Worm (Caenorhabditis elegans) whole organism, young adult: ENCODE measurements around the gene cpg-4.
A peak's percentile ranks its signal among the peaks of the same experiment; 100 is the strongest.

ENCODE experiments used
- C06A6.2 ChIP-seq: fragments of 200-800 bp; sonication (Bioruptor generic); conservative IDR thresholded peaks from 2 replicates; pipeline ENCODE4 v1.3.6; 2022; ENCODE audit warnings: missing genetic modification characterization, missing compliant biosample characterization
- C17E4.6 ChIP-seq: fragments of 200-800 bp; sonication (Bioruptor generic); IDR thresholded peaks from 2 replicates; pipeline ENCODE4 v1.3.6; 2022; ENCODE audit warnings: missing genetic modification reagents, missing genetic modification characterization, missing compliant biosample characterization
- D2030.7 ChIP-seq: fragments of 200-800 bp; sonication (Bioruptor generic); IDR thresholded peaks from 2 replicates; pipeline ENCODE4 v1.3.6; 2022; ENCODE audit warnings: missing genetic modification reagents, missing genetic modification characterization, missing compliant biosample characterization
- F22D6.2 ChIP-seq: sonication (generic microtip); optimal IDR thresholded peaks from 2 replicates; lab custom pipeline; 2016; ENCODE audit warnings: mild to moderate bottlenecking, missing genetic modification characterization, missing compliant biosample characterization
- F23B12.7 ChIP-seq: sonication (generic microtip); optimal IDR thresholded peaks from 2 replicates; lab custom pipeline; 2017; ENCODE audit warnings: missing genetic modification characterization, mild to moderate bottlenecking, missing compliant biosample characterization, antibody characterized with exemption, moderate library complexity; ENCODE audit not compliant: insufficient read depth
- F39B2.1 ChIP-seq: fragments of 200-800 bp; sonication (Bioruptor generic); IDR thresholded peaks from 2 replicates; pipeline ENCODE4 v1.3.6; 2022; ENCODE audit warnings: missing genetic modification reagents, missing genetic modification characterization, missing compliant biosample characterization
- F49E8.2 ChIP-seq: sonication (generic microtip); optimal IDR thresholded peaks from 3 replicates; lab custom pipeline; 2017; ENCODE audit warnings: missing genetic modification characterization, mild to moderate bottlenecking, missing compliant biosample characterization, antibody characterized with exemption, moderate library complexity; ENCODE audit not compliant: insufficient read depth
- F57C9.4 ChIP-seq: sonication (generic microtip); optimal IDR thresholded peaks from 2 replicates; lab custom pipeline; 2017; ENCODE audit warnings: mild to moderate bottlenecking, missing genetic modification characterization, missing compliant biosample characterization
- K11D2.4 ChIP-seq: fragments of 200-800 bp; sonication (Bioruptor generic); IDR thresholded peaks from 2 replicates; pipeline ENCODE4 v1.3.6; 2022; ENCODE audit warnings: missing genetic modification reagents, missing genetic modification characterization, missing compliant biosample characterization
- T07F8.4 ChIP-seq: sonication (generic microtip); optimal IDR thresholded peaks from 2 replicates; lab custom pipeline; 2016; ENCODE audit warnings: mild to moderate bottlenecking, missing genetic modification characterization, moderate library complexity, missing compliant biosample characterization
- Y53G8AR.9 ChIP-seq: fragments of 200-800 bp; sonication (Bioruptor generic); conservative IDR thresholded peaks from 2 replicates; pipeline ENCODE4 v1.3.6; 2022; ENCODE audit warnings: missing genetic modification reagents, missing genetic modification characterization, missing compliant biosample characterization
- Y67H2A.10 ChIP-seq: fragments of 200-800 bp; sonication (Bioruptor generic); conservative IDR thresholded peaks from 2 replicates; pipeline ENCODE4 v1.3.6; 2022; ENCODE audit warnings: missing genetic modification reagents, missing genetic modification characterization, missing compliant biosample characterization
- Y79H2A.3 ChIP-seq: fragments of 200-800 bp; sonication (Bioruptor generic); conservative IDR thresholded peaks from 2 replicates; pipeline ENCODE4 v1.3.6; 2022; ENCODE audit warnings: missing genetic modification reagents, missing genetic modification characterization, missing compliant biosample characterization
- akir-1 ChIP-seq: fragments of 200-800 bp; sonication (Bioruptor generic); optimal IDR thresholded peaks from 2 replicates; lab custom pipeline; 2018; ENCODE audit warnings: mild to moderate bottlenecking, missing genetic modification characterization, moderate library complexity, missing compliant biosample characterization
- attf-3 ChIP-seq: fragments of 200-800 bp; sonication (Bioruptor generic); conservative IDR thresholded peaks from 2 replicates; pipeline ENCODE4 v1.3.6; 2022; ENCODE audit warnings: missing genetic modification reagents, missing genetic modification characterization, missing compliant biosample characterization
- attf-5 ChIP-seq: fragments of 200-800 bp; sonication (Bioruptor generic); optimal IDR thresholded peaks from 2 replicates; lab custom pipeline; 2018; ENCODE audit warnings: mild to moderate bottlenecking, missing genetic modification characterization, missing compliant biosample characterization
- ceh-100 ChIP-seq: fragments of 200-800 bp; sonication (Bioruptor generic); IDR thresholded peaks from 2 replicates; pipeline ENCODE4 v1.3.6; 2022; ENCODE audit warnings: missing genetic modification reagents, missing genetic modification characterization, missing compliant biosample characterization
- ceh-40 ChIP-seq: fragments of 200-800 bp; sonication (Bioruptor generic); IDR thresholded peaks from 2 replicates; pipeline ENCODE4 v1.3.6; 2022; ENCODE audit warnings: missing genetic modification characterization, missing compliant biosample characterization
- dpl-1 ChIP-seq: fragments of 150-350 bp; optimal IDR thresholded peaks from 2 replicates; lab custom pipeline; 2014; ENCODE audit warnings: missing biosample characterization, missing genetic modification reagents, missing genetic modification characterization
- egl-44 ChIP-seq: fragments of 200-800 bp; sonication (Bioruptor generic); IDR thresholded peaks from 2 replicates; pipeline ENCODE4 v1.3.6; 2022; ENCODE audit warnings: missing genetic modification reagents, missing genetic modification characterization, missing compliant biosample characterization
- egrh-3 ChIP-seq: fragments of 200-800 bp; sonication (Bioruptor generic); IDR thresholded peaks from 2 replicates; pipeline ENCODE4 v1.3.6; 2022; ENCODE audit warnings: missing genetic modification reagents, missing genetic modification characterization, missing compliant biosample characterization
- ekl-4 ChIP-seq: fragments of 200-800 bp; sonication (Bioruptor generic); IDR thresholded peaks from 2 replicates; pipeline ENCODE4 v1.3.6; 2022; ENCODE audit warnings: missing genetic modification reagents, missing genetic modification characterization, missing compliant biosample characterization
- ets-4 ChIP-seq: fragments of 200-800 bp; sonication (Bioruptor generic); optimal IDR thresholded peaks from 2 replicates; lab custom pipeline; 2018; ENCODE audit warnings: mild to moderate bottlenecking, missing genetic modification characterization, missing compliant biosample characterization
- fkh-3 ChIP-seq: sonication (generic microtip); optimal IDR thresholded peaks from 2 replicates; lab custom pipeline; 2016; ENCODE audit warnings: mild to moderate bottlenecking, missing genetic modification characterization, missing compliant biosample characterization
- gei-17 ChIP-seq: fragments of 200-800 bp; sonication (Bioruptor generic); optimal IDR thresholded peaks from 2 replicates; lab custom pipeline; 2018; ENCODE audit warnings: mild to moderate bottlenecking, missing genetic modification characterization, missing compliant biosample characterization
- hsf-1 ChIP-seq: fragments of 200-800 bp; sonication (Bioruptor generic); IDR thresholded peaks from 2 replicates; pipeline ENCODE4 v1.3.6; 2022; ENCODE audit warnings: missing genetic modification reagents, missing genetic modification characterization, missing compliant biosample characterization
- lin-26 ChIP-seq: fragments of 200-800 bp; sonication (Bioruptor generic); IDR thresholded peaks from 2 replicates; pipeline ENCODE4 v1.3.6; 2022; ENCODE audit warnings: missing genetic modification reagents, missing genetic modification characterization, missing compliant biosample characterization
- lin-40 ChIP-seq: sonication (generic microtip); optimal IDR thresholded peaks from 2 replicates; lab custom pipeline; 2016; ENCODE audit warnings: missing genetic modification characterization, mild to moderate bottlenecking, missing compliant biosample characterization, missing genotype, missing genetic modification reagents
- lir-1 ChIP-seq: fragments of 200-800 bp; sonication (Bioruptor generic); conservative IDR thresholded peaks from 2 replicates; pipeline ENCODE4 v1.3.6; 2022; ENCODE audit warnings: missing genetic modification reagents, missing genetic modification characterization, missing compliant biosample characterization
- lsl-1 ChIP-seq: fragments of 200-800 bp; sonication (Bioruptor generic); optimal IDR thresholded peaks from 2 replicates; lab custom pipeline; 2018; ENCODE audit warnings: mild to moderate bottlenecking, missing genetic modification characterization, moderate library complexity, missing compliant biosample characterization
- madf-3 ChIP-seq: fragments of 200-800 bp; sonication (Bioruptor generic); IDR thresholded peaks from 2 replicates; pipeline ENCODE4 v1.3.6; 2022; ENCODE audit warnings: missing genetic modification reagents, missing genetic modification characterization, missing compliant biosample characterization
- madf-8 ChIP-seq: fragments of 200-800 bp; sonication (Bioruptor generic); conservative IDR thresholded peaks from 2 replicates; pipeline ENCODE4 v1.3.6; 2022; ENCODE audit warnings: missing genetic modification reagents, missing genetic modification characterization, missing compliant biosample characterization
- mcd-1 ChIP-seq: fragments of 200-800 bp; sonication (Bioruptor generic); IDR thresholded peaks from 2 replicates; pipeline ENCODE4 v1.3.6; 2022; ENCODE audit warnings: missing genetic modification reagents, missing genetic modification characterization, missing compliant biosample characterization
- nfyb-1 ChIP-seq: fragments of 200-800 bp; sonication (Bioruptor generic); IDR thresholded peaks from 2 replicates; pipeline ENCODE4 v1.3.6; 2022; ENCODE audit warnings: missing genetic modification reagents, missing genetic modification characterization, missing compliant biosample characterization
- nhr-179 ChIP-seq: sonication (generic microtip); optimal IDR thresholded peaks from 2 replicates; lab custom pipeline; 2016; ENCODE audit warnings: mild to moderate bottlenecking, missing genetic modification characterization, missing compliant biosample characterization
- nhr-90 ChIP-seq: sonication (generic microtip); optimal IDR thresholded peaks from 2 replicates; lab custom pipeline; 2016; ENCODE audit warnings: missing genotype, mild to moderate bottlenecking, missing genetic modification characterization, missing compliant biosample characterization
- pbrm-1 ChIP-seq: fragments of 200-800 bp; sonication (Bioruptor generic); IDR thresholded peaks from 2 replicates; pipeline ENCODE4 v1.3.6; 2022; ENCODE audit warnings: missing genetic modification reagents, missing genetic modification characterization, missing compliant biosample characterization
- pha-4 ChIP-seq: fragments of 150-350 bp; sonication (generic microtip); optimal IDR thresholded peaks from 2 replicates; lab custom pipeline; 2014; ENCODE audit warnings: missing biosample characterization, missing genetic modification reagents, missing genetic modification characterization
- sea-2 ChIP-seq: fragments of 200-800 bp; sonication (Bioruptor generic); IDR thresholded peaks from 2 replicates; pipeline ENCODE4 v1.3.6; 2022; ENCODE audit warnings: missing genetic modification characterization, missing compliant biosample characterization
- snpc-1.3 ChIP-seq: sonication (generic microtip); optimal IDR thresholded peaks from 2 replicates; lab custom pipeline; 2017; ENCODE audit warnings: missing genetic modification characterization, mild to moderate bottlenecking, missing compliant biosample characterization, antibody characterized with exemption, moderate library complexity, missing genotype, missing genetic modification reagents; ENCODE audit not compliant: insufficient read depth
- snpc-3.4 ChIP-seq: sonication (generic microtip); optimal IDR thresholded peaks from 2 replicates; lab custom pipeline; 2017; ENCODE audit warnings: missing genetic modification characterization, mild to moderate bottlenecking, missing compliant biosample characterization, antibody characterized with exemption, moderate library complexity, missing genotype, missing genetic modification reagents
- snpc-4 ChIP-seq, 5 experiments: fragments of 150-350 bp in 1 of 5; sonication (generic microtip) in 4 of 5; optimal IDR thresholded peaks; 2 replicates each; lab custom pipeline; 2014 to 2018; ENCODE audit warnings: missing genetic modification characterization in 5 of 5, missing biosample characterization in 3 of 5, antibody characterized with exemption in 2 of 5, mild to moderate bottlenecking in 2 of 5, missing compliant biosample characterization in 2 of 5, missing genotype in 2 of 5, moderate library complexity in 2 of 5, missing genetic modification reagents in 1 of 5
- tbp1 ChIP-seq: fragments of 200-800 bp; sonication (Bioruptor generic); optimal IDR thresholded peaks from 2 replicates; lab custom pipeline; 2018; ENCODE audit warnings: mild to moderate bottlenecking, missing genetic modification characterization, missing compliant biosample characterization
- tlf-1 ChIP-seq: fragments of 200-800 bp; sonication (Bioruptor generic); optimal IDR thresholded peaks from 2 replicates; lab custom pipeline; 2018; ENCODE audit warnings: mild to moderate bottlenecking, missing genetic modification characterization, missing compliant biosample characterization
- unc-62 ChIP-seq: fragments of 150-350 bp; optimal IDR thresholded peaks from 2 replicates; lab custom pipeline; 2014; ENCODE audit warnings: missing biosample characterization, missing genetic modification reagents, missing genetic modification characterization
- xnd-1 ChIP-seq: sonication (generic microtip); optimal IDR thresholded peaks from 2 replicates; lab custom pipeline; 2016; ENCODE audit warnings: missing genotype, missing genetic modification reagents, missing genetic modification characterization, missing compliant biosample characterization
- ztf-22 ChIP-seq: fragments of 200-800 bp; sonication (Bioruptor generic); optimal IDR thresholded peaks from 2 replicates; lab custom pipeline; 2018; ENCODE audit warnings: mild to moderate bottlenecking, missing genetic modification characterization, moderate library complexity, missing compliant biosample characterization

Gene cpg-4

ce11 chrV:5996114-5996513 lies at the start of gene cpg-4:
TSS of gene cpg-4 (plus strand) at chrV:5996416.
- TF ChIP-seq D2030.7 (GFP tag; lab: Robert Waterston, UW) (peak; percentile 79), snpc-4 (GFP tag; optimal IDR thresholded peaks at IDR 0.05; lab: Kevin White, UChicago) (no peak), snpc-4 (tag; optimal IDR thresholded peaks at IDR 0.05; lab: Kevin White, UChicago) (peak in 1 of 4 experiments; percentile 20), nfyb-1 (GFP tag; lab: Robert Waterston, UW) (no peak), T07F8.4 (tag; lab: Kevin White, UChicago) (no peak), F49E8.2 (tag; lab: Kevin White, UChicago) (peak; percentile 69), pbrm-1 (GFP tag; lab: Robert Waterston, UW) (no peak), hsf-1 (GFP tag; lab: Robert Waterston, UW) (peak; percentile 45; the same call in 1 of the 2 replicates), Y53G8AR.9 (GFP tag; lab: Robert Waterston, UW) (no peak), C17E4.6 (GFP tag; lab: Robert Waterston, UW) (no peak), lsl-1 (GFP tag; lab: Kevin White, UChicago) (peak; percentile 97), sea-2 (no peak), nhr-90 (tag; lab: Kevin White, UChicago) (no peak), K11D2.4 (GFP tag; lab: Robert Waterston, UW) (no peak), madf-3 (GFP tag; lab: Robert Waterston, UW) (peak; percentile 66; the same call in 1 of the 2 replicates), ztf-22 (GFP tag; lab: Kevin White, UChicago) (no peak), Y79H2A.3 (GFP tag; lab: Robert Waterston, UW) (0 out of 2 replicates have a peak, but pooled peaks have one; percentile 20), tlf-1 (GFP tag; lab: Kevin White, UChicago) (peak; percentile 7), lin-26 (GFP tag; lab: Robert Waterston, UW) (no peak), snpc-1.3 (tag; lab: Kevin White, UChicago) (peak; percentile 5), F57C9.4 (tag; lab: Kevin White, UChicago) (no peak), snpc-3.4 (peak; percentile 61), gei-17 (no peak), unc-62 (GFP tag; lab: Kevin White, UChicago) (no peak), Y67H2A.10 (no peak), egl-44 (GFP tag; lab: Robert Waterston, UW) (no peak), mcd-1 (GFP tag; lab: Robert Waterston, UW) (no peak), madf-8 (peak; percentile 98), akir-1 (GFP tag; lab: Kevin White, UChicago) (no peak), pha-4 (tag; lab: Kevin White, UChicago) (no peak), nhr-179 (tag; lab: Kevin White, UChicago) (no peak), F39B2.1 (GFP tag; lab: Robert Waterston, UW) (no peak), C06A6.2 (GFP tag; lab: Robert Waterston, UW) (no peak), ceh-100 (GFP tag; lab: Robert Waterston, UW) (no peak), attf-5 (GFP tag; lab: Kevin White, UChicago) (no peak), egrh-3 (GFP tag; lab: Robert Waterston, UW) (no peak), dpl-1 (GFP tag; lab: Kevin White, UChicago) (peak; percentile 78), ekl-4 (GFP tag; lab: Robert Waterston, UW) (peak; percentile 53; the same call in 1 of the 2 replicates), xnd-1 (peak; percentile 96), lin-40 (no peak), attf-3 (GFP tag; lab: Robert Waterston, UW) (0 out of 2 replicates have a peak, but pooled peaks have one; percentile 17), ceh-40 (GFP tag; lab: Robert Waterston, UW) (no peak), F23B12.7 (tag; lab: Kevin White, UChicago) (peak; percentile 56), fkh-3 (tag; lab: Kevin White, UChicago) (no peak), ets-4 (GFP tag; lab: Kevin White, UChicago) (no peak), F22D6.2 (tag; lab: Kevin White, UChicago) (no peak), tbp1 (GFP tag; lab: Kevin White, UChicago) (no peak), lir-1 (GFP tag; lab: Robert Waterston, UW) (peak; percentile 26; the same call in 1 of the 2 replicates)
